Fruit fly (Drosophila melanogaster) whole organism, wandering third instar larva: ENCODE results near the gene CG12398.

Source experiments
- Abd-B ChIP-seq: fragments of >200 bp; optimal IDR thresholded peaks from 2 replicates; lab custom pipeline; 2017; ENCODE audit warnings: missing biosample characterization, missing genetic modification characterization
- CG32264 ChIP-seq: fragments of 200-800 bp; sonication (Bioruptor generic); optimal IDR thresholded peaks from 2 replicates; lab custom pipeline; 2016; ENCODE audit warnings: missing biosample characterization, missing genetic modification characterization
- CG9705 ChIP-seq: fragments of 200-800 bp; sonication (Bioruptor generic); optimal IDR thresholded peaks from 2 replicates; lab custom pipeline; 2018; ENCODE audit warnings: missing biosample characterization, mild to moderate bottlenecking, missing genetic modification characterization
- Dfd ChIP-seq: fragments of >200 bp; optimal IDR thresholded peaks from 2 replicates; lab custom pipeline; 2017; ENCODE audit warnings: missing biosample characterization, missing genetic modification characterization
- Dif ChIP-seq: fragments of 200-275, 200-300 bp; sonication (Bioruptor generic); optimal IDR thresholded peaks from 2 replicates; lab custom pipeline; 2018; ENCODE audit warnings: missing biosample characterization, missing genetic modification characterization; ENCODE audit not compliant: partially characterized antibody
- GATAd ChIP-seq: sonication (Bioruptor generic); optimal IDR thresholded peaks from 2 replicates; lab custom pipeline; 2016; ENCODE audit warnings: missing biosample characterization, missing genetic modification characterization
- HLH106 ChIP-seq: fragments of 200-800 bp; optimal IDR thresholded peaks from 3 replicates; lab custom pipeline; 2019; ENCODE audit warnings: missing biosample characterization, mild to moderate bottlenecking, missing genetic modification characterization, moderate library complexity
- Hnf4 ChIP-seq: fragments of 200-800 bp; sonication (Bioruptor generic); optimal IDR thresholded peaks from 2 replicates; lab custom pipeline; 2016; ENCODE audit warnings: missing biosample characterization, mild to moderate bottlenecking, missing genetic modification characterization
- Hr78 ChIP-seq: fragments of >200 bp; optimal IDR thresholded peaks from 2 replicates; lab custom pipeline; 2017; ENCODE audit warnings: missing biosample characterization, missing genetic modification characterization
- Hr83 ChIP-seq: fragments of 200-300 bp; sonication (Bioruptor generic); optimal IDR thresholded peaks from 2 replicates; lab custom pipeline; 2016; ENCODE audit warnings: missing biosample characterization, mild to moderate bottlenecking, missing genetic modification characterization, moderate library complexity; ENCODE audit not compliant: poor library complexity, severe bottlenecking
- Jra ChIP-seq: sonication (Bioruptor generic); optimal IDR thresholded peaks from 2 replicates; lab custom pipeline; 2016; ENCODE audit warnings: missing biosample characterization, missing genetic modification characterization
- Mio ChIP-seq: sonication (Bioruptor generic); optimal IDR thresholded peaks from 2 replicates; lab custom pipeline; 2016; ENCODE audit warnings: missing biosample characterization, missing genetic modification characterization
- Myc ChIP-seq: fragments of >200 bp; optimal IDR thresholded peaks from 2 replicates; lab custom pipeline; 2017
- OdsH ChIP-seq: fragments of 200-800 bp; sonication (Bioruptor generic); optimal IDR thresholded peaks from 2 replicates; lab custom pipeline; 2016; ENCODE audit warnings: missing biosample characterization, mild to moderate bottlenecking, missing genetic modification characterization
- Vsx2 ChIP-seq: fragments of 200-300, 225-300 bp; sonication (Bioruptor generic); optimal IDR thresholded peaks from 2 replicates; lab custom pipeline; 2018; ENCODE audit warnings: missing biosample characterization, missing genetic modification characterization; ENCODE audit not compliant: partially characterized antibody
- brk ChIP-seq: fragments of 200-800 bp; sonication (Bioruptor generic); optimal IDR thresholded peaks from 2 replicates; lab custom pipeline; 2016; ENCODE audit warnings: missing biosample characterization, mild to moderate bottlenecking, missing genetic modification characterization
- dl ChIP-seq, 2 experiments: fragments of 175-275, 200-275 bp in 1 of 2; fragments of 200-275 bp in 1 of 2; sonication (Bioruptor generic); optimal IDR thresholded peaks; lab custom pipeline; 2018; ENCODE audit warnings: mild to moderate bottlenecking in 2 of 2, missing biosample characterization in 2 of 2, missing genetic modification characterization in 2 of 2, moderate library complexity in 2 of 2; ENCODE audit not compliant: partially characterized antibody in 2 of 2, insufficient read depth in 1 of 2
- dmrt93B ChIP-seq: fragments of 200-800 bp; sonication (Bioruptor generic); optimal IDR thresholded peaks from 2 replicates; lab custom pipeline; 2018; ENCODE audit warnings: missing biosample characterization, mild to moderate bottlenecking, missing genetic modification characterization
- dsf ChIP-seq: sonication (Bioruptor generic); optimal IDR thresholded peaks from 2 replicates; lab custom pipeline; 2016; ENCODE audit warnings: missing biosample characterization, missing genetic modification characterization, borderline replicate concordance
- ey ChIP-seq: fragments of 200-800 bp; sonication (Bioruptor generic); optimal IDR thresholded peaks from 2 replicates; lab custom pipeline; 2016; ENCODE audit warnings: missing biosample characterization, missing genetic modification characterization
- foxo ChIP-seq, 2 experiments: fragments of 200-800 bp; sonication (Bioruptor generic); optimal IDR thresholded peaks; 2 replicates in 1 of 2; 3 replicates in 1 of 2; lab custom pipeline; 2016 to 2017; ENCODE audit warnings: missing biosample characterization in 2 of 2, missing genetic modification characterization in 2 of 2
- fru ChIP-seq: fragments of 200-800 bp; sonication (Bioruptor generic); optimal IDR thresholded peaks from 3 replicates; lab custom pipeline; 2016; ENCODE audit warnings: missing biosample characterization, mild to moderate bottlenecking, missing genetic modification characterization
- h ChIP-seq: fragments of 200-800 bp; sonication (Bioruptor generic); optimal IDR thresholded peaks from 3 replicates; lab custom pipeline; 2016; ENCODE audit warnings: missing biosample characterization, mild to moderate bottlenecking, missing genetic modification characterization
- jim ChIP-seq: fragments of 175-275, 200-325 bp; sonication (Bioruptor generic); optimal IDR thresholded peaks from 2 replicates; lab custom pipeline; 2016; ENCODE audit warnings: missing biosample characterization, mild to moderate bottlenecking, missing genetic modification characterization
- lola ChIP-seq: fragments of >200 bp; optimal IDR thresholded peaks from 2 replicates; lab custom pipeline; 2017; ENCODE audit warnings: missing biosample characterization, missing genetic modification characterization
- pan ChIP-seq: fragments of >200 bp; optimal IDR thresholded peaks from 2 replicates; lab custom pipeline; 2017
- psq ChIP-seq: fragments of 200-800 bp; sonication (Bioruptor generic); optimal IDR thresholded peaks from 3 replicates; lab custom pipeline; 2017; ENCODE audit warnings: missing biosample characterization, mild to moderate bottlenecking, missing genetic modification characterization, moderate library complexity
- rgr ChIP-seq: fragments of 200-800 bp; sonication (Bioruptor generic); optimal IDR thresholded peaks from 3 replicates; lab custom pipeline; 2016; ENCODE audit warnings: missing biosample characterization, mild to moderate bottlenecking, missing genetic modification characterization
- sage ChIP-seq: fragments of 200-800 bp; sonication (Bioruptor generic); optimal IDR thresholded peaks from 2 replicates; lab custom pipeline; 2016; ENCODE audit warnings: missing biosample characterization, mild to moderate bottlenecking, missing genetic modification characterization
- sv ChIP-seq: fragments of 200-800 bp; sonication (Bioruptor generic); optimal IDR thresholded peaks from 3 replicates; lab custom pipeline; 2016; ENCODE audit warnings: missing biosample characterization, missing genetic modification characterization
- tai ChIP-seq: sonication (Bioruptor generic); optimal IDR thresholded peaks from 2 replicates; lab custom pipeline; 2016; ENCODE audit warnings: missing biosample characterization, missing genetic modification characterization
- usp ChIP-seq: fragments of >200 bp; optimal IDR thresholded peaks from 2 replicates; lab custom pipeline; 2017; ENCODE audit warnings: missing biosample characterization, missing genetic modification characterization
- woc ChIP-seq: sonication (Bioruptor generic); optimal IDR thresholded peaks from 2 replicates; lab custom pipeline; 2016; ENCODE audit warnings: missing biosample characterization, mild to moderate bottlenecking, missing genetic modification characterization

Gene CG12398

DNA sequence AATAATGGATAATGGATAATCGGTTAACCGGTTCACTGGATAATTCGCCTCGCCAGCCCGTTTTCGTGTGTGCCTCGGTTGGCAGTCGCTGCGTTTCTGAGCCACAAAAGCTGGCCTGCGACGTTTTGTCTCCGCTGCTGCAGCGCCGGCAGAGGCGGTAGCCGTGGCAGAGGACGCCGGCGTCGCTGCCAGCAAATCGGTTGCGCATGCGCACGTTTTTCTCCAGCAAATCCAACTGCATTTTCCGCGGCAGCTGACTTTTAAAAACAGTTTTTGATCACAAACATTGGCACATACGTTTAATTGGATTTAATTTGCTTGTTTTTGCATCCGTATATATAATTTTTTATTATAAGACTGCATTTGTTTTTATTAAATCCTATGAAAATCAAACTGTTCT lies 16.8 kb downstream of the CG12398 start, which contains the start of gene CG9514:
Gene CG9514 (minus strand): TSS at position 101 of the 400 bp plus-strand sequence.
- no peak for TF ChIP-seq Hnf4 (GFP tag; lab: Kevin White, UChicago)
- TF ChIP-seq Jra (GFP tag; lab: Kevin White, UChicago), result no peak
- TF ChIP-seq usp (GFP tag; lab: Kevin White, UChicago), result no peak
- no peak for TF ChIP-seq sv
- no peak for TF ChIP-seq ey (GFP tag; lab: Kevin White, UChicago)
- TF ChIP-seq Dfd (GFP tag; lab: Kevin White, UChicago), result no peak
- TF ChIP-seq Mio, result no peak
- no peak for TF ChIP-seq CG32264
- TF ChIP-seq GATAd (GFP tag; lab: Kevin White, UChicago), result no peak
- TF ChIP-seq Hr78, result no peak
- TF ChIP-seq, all 38 proteins: peak for 0

DNA sequence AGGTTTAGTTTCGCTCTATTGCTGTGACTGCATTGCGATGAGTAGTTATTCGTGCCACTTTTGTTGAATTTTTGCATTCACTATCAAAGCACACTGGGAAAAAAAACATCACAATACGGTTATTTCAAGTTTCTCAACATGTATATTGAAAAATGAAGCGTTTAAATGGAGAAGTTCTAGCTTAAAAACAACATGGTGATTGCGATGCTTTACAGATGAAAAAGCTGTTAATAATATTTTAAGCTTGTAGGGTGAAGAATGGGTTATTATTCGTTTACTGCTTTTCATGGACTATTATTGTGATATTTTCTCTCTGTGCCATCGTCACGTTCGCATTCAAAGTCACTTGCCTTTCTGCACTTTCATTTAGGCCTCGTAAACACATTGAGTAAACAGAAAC lies 17.3 kb downstream of the CG12398 start:
- TF ChIP-seq Hnf4 (GFP tag; lab: Kevin White, UChicago) (no peak), jim (GFP tag; lab: Kevin White, UChicago) (no peak), rgr (GFP tag; lab: Kevin White, UChicago) (no peak), Hr83 (GFP tag; lab: Kevin White, UChicago) (no peak), Dfd (GFP tag; lab: Kevin White, UChicago) (no peak), OdsH (GFP tag; lab: Kevin White, UChicago) (no peak), lola (no peak), foxo (GFP tag; optimal IDR thresholded peaks at IDR 0.05; lab: Kevin White, UChicago) (no peak), usp (GFP tag; lab: Kevin White, UChicago) (no peak), HLH106 (no peak)

DNA sequence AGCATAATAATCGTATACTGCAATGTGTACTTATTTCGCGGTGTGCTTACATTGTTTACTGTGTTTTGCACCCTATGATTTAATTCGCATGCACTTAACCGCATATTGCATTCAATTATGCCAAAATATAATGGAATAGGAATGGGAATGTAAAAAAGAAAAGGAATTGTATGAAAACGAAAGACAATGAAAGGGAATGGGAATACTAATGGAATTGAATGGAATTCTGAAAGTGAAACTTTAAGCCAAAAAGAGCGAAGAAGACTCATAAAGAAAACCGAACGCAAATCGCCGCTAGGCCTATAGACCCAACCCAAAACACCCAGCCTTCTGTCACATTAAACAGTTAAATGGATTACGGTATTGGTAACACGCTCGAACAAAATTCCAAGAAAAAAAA lies 19.7 kb downstream of the CG12398 start:
- TF ChIP-seq sage, result no peak
- no peak for TF ChIP-seq dl (GFP tag; optimal IDR thresholded peaks at IDR 0.05; lab: Kevin White, UChicago; ENCODE audit: insufficient read depth in 1 of 2, partially characterized antibody in 2 of 2)
- no peak for TF ChIP-seq tai (GFP tag; lab: Kevin White, UChicago)
- no peak for TF ChIP-seq fru
- TF ChIP-seq psq, result no peak
- TF ChIP-seq woc (GFP tag; lab: Kevin White, UChicago), result no peak
- TF ChIP-seq Mio, result no peak
- TF ChIP-seq sv, result no peak
- TF ChIP-seq CG9705, result no peak
- TF ChIP-seq dsf, result no peak
- no peak for TF ChIP-seq Dif
- no peak for TF ChIP-seq ey (GFP tag; lab: Kevin White, UChicago)
- TF ChIP-seq rgr (GFP tag; lab: Kevin White, UChicago), result no peak
- no peak for TF ChIP-seq dmrt93B (GFP tag; lab: Kevin White, UChicago)
- no peak for TF ChIP-seq Abd-B (GFP tag; lab: Kevin White, UChicago)
- no peak for TF ChIP-seq foxo (GFP tag; optimal IDR thresholded peaks at IDR 0.05; lab: Kevin White, UChicago)

DNA sequence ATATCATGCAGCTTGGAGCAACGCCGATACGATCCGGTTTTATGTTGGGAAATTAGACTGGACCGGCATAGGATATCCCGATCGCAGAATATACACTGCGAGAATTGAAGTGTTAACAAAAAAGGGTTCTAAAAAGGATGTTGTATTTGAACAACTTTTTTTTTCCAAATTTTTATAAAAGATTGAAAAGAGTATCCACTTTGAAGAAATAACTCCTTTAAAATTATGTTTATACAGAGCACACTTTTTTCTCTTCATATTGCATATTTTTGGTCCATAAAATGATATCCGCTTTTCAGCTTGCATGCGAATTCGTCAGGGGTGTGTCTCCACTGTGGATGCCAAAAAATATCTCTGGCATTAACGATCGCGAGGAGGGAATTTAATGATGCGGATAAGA lies 21.3 kb downstream of the CG12398 start:
- TF ChIP-seq fru (peak; percentile 6), Myc (lab: Kevin White, UChicago) (no peak), Mio (no peak), foxo (GFP tag; optimal IDR thresholded peaks at IDR 0.05; lab: Kevin White, UChicago) (peak in 1 of 2 experiments; percentile 23), dl (GFP tag; optimal IDR thresholded peaks at IDR 0.05; lab: Kevin White, UChicago; ENCODE audit: insufficient read depth in 1 of 2, partially characterized antibody in 2 of 2) (no peak)

DNA sequence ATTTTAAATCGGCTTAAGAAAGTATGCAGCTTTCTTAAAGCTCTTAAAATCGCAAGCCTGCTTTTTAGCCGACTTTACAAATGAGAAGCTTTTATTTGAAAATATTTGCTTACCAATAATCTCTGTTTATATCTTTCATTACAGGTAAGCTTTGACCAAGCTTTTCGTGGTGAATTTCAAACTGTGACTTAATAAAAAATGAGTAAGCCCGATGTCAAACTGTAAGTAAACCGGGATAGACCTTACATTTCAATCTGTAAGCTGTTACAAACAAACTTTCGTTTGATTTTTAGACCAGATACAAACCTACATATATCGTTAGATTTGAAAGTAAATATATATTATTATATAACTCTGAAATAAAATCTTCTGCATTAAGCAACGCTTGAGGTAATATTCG lies 28.1 kb downstream of the CG12398 start:
- TF ChIP-seq rgr (GFP tag; lab: Kevin White, UChicago), result no peak
- no peak for TF ChIP-seq sv
- TF ChIP-seq pan (lab: Kevin White, UChicago), result no peak
- no peak for TF ChIP-seq fru
- TF ChIP-seq Myc (lab: Kevin White, UChicago), result peak; percentile 15
- no peak for TF ChIP-seq Jra (GFP tag; lab: Kevin White, UChicago)
- TF ChIP-seq, all 38 proteins: peak for 1

DNA sequence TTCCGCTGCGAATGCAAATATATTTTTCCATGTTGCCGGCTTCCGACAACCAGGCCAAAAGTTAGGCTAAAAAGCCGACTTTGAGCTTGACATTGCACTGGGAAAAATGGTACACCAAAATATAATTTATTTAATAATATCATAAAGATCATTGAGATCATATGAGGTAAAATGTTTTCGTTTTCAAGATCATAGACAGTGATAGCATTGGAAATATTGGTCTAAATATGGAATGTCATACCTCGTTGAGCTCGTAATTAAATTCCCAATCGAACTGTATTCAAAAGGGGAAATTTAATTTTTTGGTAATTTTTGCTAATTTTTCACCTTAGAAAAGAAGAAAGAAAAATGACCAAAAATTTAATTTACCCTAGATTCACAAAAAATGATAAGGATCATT lies 29.6 kb downstream of the CG12398 start:
- TF ChIP-seq h (GFP tag; lab: Kevin White, UChicago) (no peak), fru (no peak), Vsx2 (GFP tag; lab: Kevin White, UChicago) (no peak), dl (GFP tag; optimal IDR thresholded peaks at IDR 0.05; lab: Kevin White, UChicago; ENCODE audit: insufficient read depth in 1 of 2, partially characterized antibody in 2 of 2) (no peak), pan (lab: Kevin White, UChicago) (no peak), foxo (GFP tag; optimal IDR thresholded peaks at IDR 0.05; lab: Kevin White, UChicago) (no peak), Hr83 (GFP tag; lab: Kevin White, UChicago) (no peak), Mio (no peak), lola (no peak), brk (no peak), tai (GFP tag; lab: Kevin White, UChicago) (no peak)
